Worm (Caenorhabditis elegans) whole organism, young adult: ENCODE results near the gene F44D12.19.

ENCODE experiments used
- B0019.2 ChIP-seq: fragments of 200-800 bp; sonication (Bioruptor generic); conservative IDR thresholded peaks from 2 replicates; pipeline ENCODE4 v1.3.6; 2022; ENCODE audit warnings: missing genetic modification reagents, missing genetic modification characterization, missing compliant biosample characterization
- Y56A3A.18 ChIP-seq: fragments of 200-800 bp; sonication (Bioruptor generic); IDR thresholded peaks from 2 replicates; pipeline ENCODE4 v1.3.6; 2022; ENCODE audit warnings: missing genetic modification reagents, missing genetic modification characterization, missing compliant biosample characterization
- attf-5 ChIP-seq: fragments of 200-800 bp; sonication (Bioruptor generic); optimal IDR thresholded peaks from 2 replicates; lab custom pipeline; 2018; ENCODE audit warnings: mild to moderate bottlenecking, missing genetic modification characterization, missing compliant biosample characterization
- bed-1 ChIP-seq: fragments of 200-800 bp; sonication (Bioruptor generic); IDR thresholded peaks from 2 replicates; pipeline ENCODE4 v1.3.6; 2022; ENCODE audit warnings: missing genetic modification reagents, missing genetic modification characterization, missing compliant biosample characterization
- ceh-58 ChIP-seq: fragments of 200-800 bp; sonication (Bioruptor generic); IDR thresholded peaks from 2 replicates; pipeline ENCODE4 v1.3.6; 2022; ENCODE audit warnings: missing genetic modification characterization, missing compliant biosample characterization
- efl-1 ChIP-seq: fragments of 150-350 bp; optimal IDR thresholded peaks from 2 replicates; lab custom pipeline; 2014; ENCODE audit warnings: missing biosample characterization, missing genetic modification reagents, missing genetic modification characterization
- lin-26 ChIP-seq: fragments of 200-800 bp; sonication (Bioruptor generic); IDR thresholded peaks from 2 replicates; pipeline ENCODE4 v1.3.6; 2022; ENCODE audit warnings: missing genetic modification reagents, missing genetic modification characterization, missing compliant biosample characterization
- mes-4 ChIP-seq: sonication (generic microtip); optimal IDR thresholded peaks from 2 replicates; lab custom pipeline; 2016; ENCODE audit warnings: missing genotype, missing genetic modification characterization, missing compliant biosample characterization
- pha-4 ChIP-seq: fragments of 150-350 bp; sonication (generic microtip); optimal IDR thresholded peaks from 2 replicates; lab custom pipeline; 2014; ENCODE audit warnings: missing biosample characterization, missing genetic modification reagents, missing genetic modification characterization
- snpc-4 ChIP-seq, 5 experiments: fragments of 150-350 bp in 1 of 5; sonication (generic microtip) in 4 of 5; optimal IDR thresholded peaks; 2 replicates each; lab custom pipeline; 2014 to 2018; ENCODE audit warnings: missing genetic modification characterization in 5 of 5, missing biosample characterization in 3 of 5, antibody characterized with exemption in 2 of 5, mild to moderate bottlenecking in 2 of 5, missing compliant biosample characterization in 2 of 5, missing genotype in 2 of 5, moderate library complexity in 2 of 5, missing genetic modification reagents in 1 of 5

- TF ChIP-seq Y56A3A.18 (no peak), mes-4 (tag; lab: Kevin White, UChicago) (no peak), B0019.2 (GFP tag; lab: Robert Waterston, UW) (no peak), pha-4 (no peak), ceh-58 (no peak), efl-1 (no peak), snpc-4 (GFP tag; optimal IDR thresholded peaks at IDR 0.05; lab: Kevin White, UChicago) (no peak), snpc-4 (tag; optimal IDR thresholded peaks at IDR 0.05; lab: Kevin White, UChicago) (no peak), attf-5 (GFP tag; lab: Kevin White, UChicago) (no peak), bed-1 (GFP tag; lab: Robert Waterston, UW) (no peak), lin-26 (GFP tag; lab: Robert Waterston, UW) (no peak)
Observed at ce11 chrIV:10065159-10065558, 43.8 kb downstream of the F44D12.19 start.
